Worm (Caenorhabditis elegans) whole organism, L4/young adult: ENCODE results near the gene cfap-20.

Source experiments
- W03F9.2 ChIP-seq: fragments of 150-350 bp; optimal IDR thresholded peaks from 2 replicates; lab custom pipeline; 2014; ENCODE audit warnings: missing biosample characterization, missing genetic modification characterization
- dao-5 ChIP-seq: sonication (generic microtip); optimal IDR thresholded peaks from 2 replicates; lab custom pipeline; 2016; ENCODE audit warnings: missing genotype, missing genetic modification characterization, moderate library complexity, missing compliant biosample characterization
- him-1 ChIP-seq: sonication (generic microtip); optimal IDR thresholded peaks from 2 replicates; lab custom pipeline; 2016; ENCODE audit warnings: missing genotype, missing genetic modification reagents, missing genetic modification characterization, missing compliant biosample characterization

cfap-20 gene

ce11 chrIII:3537401-3537800 lies at the start of gene cfap-20:
TSS of gene cfap-20 (minus strand) at chrIII:3537501.
- TF ChIP-seq him-1 (tag; lab: Kevin White, UChicago), result no peak
- no peak for TF ChIP-seq dao-5 (tag; lab: Kevin White, UChicago)
- no peak for TF ChIP-seq W03F9.2

ce11 chrIII:3583341-3583740 lies 46.0 kb upstream of the cfap-20 start:
- TF ChIP-seq dao-5 (tag; lab: Kevin White, UChicago), result no peak
- TF ChIP-seq W03F9.2, result no peak
- TF ChIP-seq him-1 (tag; lab: Kevin White, UChicago), result no peak

DNA sequence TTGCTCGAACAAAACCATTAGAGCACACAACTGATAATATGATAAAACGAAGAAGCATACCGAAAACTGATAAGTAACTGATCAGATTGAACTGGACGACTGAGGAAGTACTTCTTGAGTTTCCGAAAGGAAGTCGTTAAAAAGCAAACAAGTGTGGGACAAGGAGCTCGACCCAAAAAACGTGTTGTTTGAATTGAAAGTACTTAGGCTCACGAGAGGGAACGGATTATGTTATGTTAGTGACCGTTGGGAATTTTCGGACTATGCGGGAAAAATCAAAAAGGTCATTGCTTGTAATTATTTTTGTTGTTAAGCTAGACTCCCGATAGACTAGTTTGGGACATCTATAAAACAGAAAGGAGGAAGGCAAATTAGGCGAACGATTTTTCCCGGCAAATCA lies 44.3 kb upstream of the cfap-20 start, which contains the start of gene C48D5.3:
Gene C48D5.3, minus strand, starts transcription at position 101 of the 400 bp plus-strand sequence.
- no peak for TF ChIP-seq him-1 (tag; lab: Kevin White, UChicago)
- no peak for TF ChIP-seq dao-5 (tag; lab: Kevin White, UChicago)
- TF ChIP-seq W03F9.2, result no peak

DNA sequence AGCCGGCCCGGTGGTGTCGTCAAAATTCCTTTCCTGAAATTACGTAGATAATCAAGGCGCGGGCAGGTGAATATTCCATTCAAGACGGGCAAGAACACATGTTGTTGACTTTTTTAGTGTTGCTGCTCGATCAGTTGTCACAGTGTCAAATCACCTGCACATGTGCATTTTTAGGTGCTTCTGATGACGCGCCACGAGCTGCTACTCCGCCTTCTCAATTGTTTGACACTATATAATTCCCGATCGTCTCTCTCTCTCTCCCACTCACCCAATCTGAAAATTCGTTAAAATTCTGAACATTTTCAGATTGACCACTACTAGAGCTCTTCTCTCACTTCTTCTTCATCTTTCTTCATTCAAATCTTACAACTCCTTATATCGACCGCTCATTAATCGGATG lies 36.0 kb upstream of the cfap-20 start, which contains the start of gene nhr-6:
Gene nhr-6, plus strand, starts transcription at position 301 of the 400 bp plus-strand sequence.
- no peak for TF ChIP-seq dao-5 (tag; lab: Kevin White, UChicago)
- no peak for TF ChIP-seq W03F9.2
- no peak for TF ChIP-seq him-1 (tag; lab: Kevin White, UChicago)

DNA sequence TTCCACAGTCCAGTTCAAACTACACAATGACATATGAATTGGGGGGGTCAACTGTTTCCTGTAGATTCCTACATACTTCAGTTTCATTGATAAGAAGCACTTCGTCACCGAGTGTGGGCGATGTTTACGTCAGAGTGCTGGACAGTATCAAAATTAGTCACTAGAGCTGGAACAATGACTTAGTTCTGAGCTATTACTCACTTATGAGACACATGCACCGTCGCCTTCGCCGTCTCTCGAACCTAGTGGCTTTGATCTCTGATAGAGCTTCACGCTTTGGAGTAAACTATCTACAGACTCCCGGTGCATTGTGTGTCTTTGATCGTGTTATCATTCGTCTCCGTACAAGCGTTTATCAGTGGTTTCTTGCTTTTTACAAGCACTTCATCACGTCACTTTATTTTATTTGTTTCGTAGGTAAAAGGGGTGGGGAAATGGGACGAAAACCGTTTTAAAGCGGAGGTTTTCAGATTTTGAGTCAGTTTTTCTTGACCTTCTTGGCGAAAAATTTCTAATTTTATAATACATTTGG lies 34.1 kb upstream of the cfap-20 start:
- no peak for TF ChIP-seq him-1 (tag; lab: Kevin White, UChicago)
- TF ChIP-seq W03F9.2, result no peak
- no peak for TF ChIP-seq dao-5 (tag; lab: Kevin White, UChicago)

DNA sequence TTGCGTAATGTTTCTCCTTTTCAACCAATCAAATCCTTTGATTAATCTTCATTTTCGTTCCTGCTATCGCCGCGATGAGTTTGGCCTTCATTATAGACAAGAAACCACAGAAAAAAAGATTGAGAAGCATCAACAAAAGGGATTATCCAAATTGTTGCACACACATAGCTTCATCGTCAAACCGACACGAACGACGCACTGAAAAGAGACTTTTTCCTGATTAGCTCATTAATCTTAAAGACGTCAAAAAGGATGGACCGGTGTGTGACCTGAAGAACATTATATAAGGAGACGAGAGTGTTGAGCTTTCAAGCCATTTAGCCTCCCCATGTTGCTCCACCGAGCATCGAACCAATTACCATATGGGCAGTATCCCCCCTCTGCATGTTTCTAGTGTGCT lies 32.5 kb upstream of the cfap-20 start:
- TF ChIP-seq W03F9.2 (no peak), dao-5 (tag; lab: Kevin White, UChicago) (no peak), him-1 (tag; lab: Kevin White, UChicago) (no peak)

ce11 chrIII:3566785-3567184 lies 29.5 kb upstream of the cfap-20 start:
- TF ChIP-seq W03F9.2 (no peak), him-1 (tag; lab: Kevin White, UChicago) (no peak), dao-5 (tag; lab: Kevin White, UChicago) (no peak)

DNA sequence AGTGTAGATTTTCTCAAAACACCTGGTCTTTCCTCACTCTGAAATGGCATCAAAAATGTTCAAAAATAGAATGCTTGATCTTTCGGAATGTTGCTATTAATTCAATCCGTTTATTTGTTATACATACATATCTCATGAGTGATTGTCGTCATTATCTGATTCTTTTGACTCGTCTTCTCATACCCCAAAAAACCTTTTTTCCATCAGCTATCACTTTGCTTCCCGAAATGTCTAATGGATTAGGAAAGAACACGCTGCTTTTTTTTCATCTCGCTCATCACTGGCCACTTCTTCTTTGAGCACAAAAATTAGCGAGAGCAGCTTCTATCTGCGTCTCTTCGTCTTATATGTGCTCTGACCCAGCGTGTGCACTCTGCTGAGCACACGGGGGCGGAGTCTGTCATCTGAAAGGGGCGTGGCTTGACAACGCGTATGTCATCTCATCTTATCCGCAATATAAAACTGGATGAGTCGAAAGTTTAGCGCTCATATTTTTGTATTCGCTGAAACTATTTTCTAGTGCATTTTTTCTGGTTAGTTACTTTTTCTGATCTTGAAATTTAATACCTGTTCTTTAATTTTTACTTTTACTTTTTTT lies 27.6 kb upstream of the cfap-20 start:
- no peak for TF ChIP-seq him-1 (tag; lab: Kevin White, UChicago)

DNA sequence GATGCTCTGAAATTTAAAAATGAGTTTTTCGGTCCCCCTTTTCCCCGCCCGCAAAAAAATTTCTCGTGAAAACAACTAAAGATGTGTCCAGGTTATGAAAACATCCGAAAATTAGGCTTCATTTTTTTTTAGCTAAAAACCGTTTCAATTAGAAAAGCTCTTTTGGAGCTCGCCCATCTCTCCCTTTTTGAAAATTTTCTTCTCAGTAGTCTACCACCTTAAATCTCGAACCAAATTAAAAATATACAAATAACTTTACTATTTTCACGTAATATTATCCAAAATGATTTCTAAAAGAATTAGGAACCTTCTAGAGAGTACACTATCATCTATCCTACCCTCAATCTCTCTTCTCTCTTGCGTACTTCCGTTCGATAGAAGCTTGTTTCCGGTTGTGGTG lies 25.0 kb upstream of the cfap-20 start:
- TF ChIP-seq him-1 (tag; lab: Kevin White, UChicago) (no peak), dao-5 (tag; lab: Kevin White, UChicago) (no peak), W03F9.2 (no peak)

DNA sequence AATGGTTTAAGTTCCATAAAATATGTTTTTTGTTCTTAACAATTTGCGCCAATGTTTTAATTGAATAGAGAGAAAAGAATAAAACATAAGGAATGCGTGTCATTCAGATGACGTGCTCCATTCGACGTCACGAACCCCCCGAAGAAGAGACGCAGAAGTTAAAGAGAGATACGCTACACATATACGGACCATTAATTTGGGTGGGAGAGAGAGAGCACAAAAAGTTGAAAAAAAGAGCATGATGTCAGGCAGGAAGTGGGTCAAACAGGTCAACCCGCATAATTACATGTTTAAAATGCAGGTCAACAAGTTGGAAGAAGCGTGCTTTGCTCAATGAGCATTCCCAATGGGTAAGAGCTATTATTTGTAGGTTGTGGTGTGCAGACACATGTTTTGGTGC lies 22.9 kb upstream of the cfap-20 start:
- TF ChIP-seq W03F9.2 (no peak), dao-5 (tag; lab: Kevin White, UChicago) (no peak), him-1 (tag; lab: Kevin White, UChicago) (no peak)

ce11 chrIII:3553349-3553748 lies 16.0 kb upstream of the cfap-20 start, which contains the start of gene C54C6.4:
TSS of gene C54C6.4 (plus strand) at chrIII:3553649.
- no peak for TF ChIP-seq W03F9.2
- no peak for TF ChIP-seq him-1 (tag; lab: Kevin White, UChicago)
- TF ChIP-seq dao-5 (tag; lab: Kevin White, UChicago), result no peak

DNA sequence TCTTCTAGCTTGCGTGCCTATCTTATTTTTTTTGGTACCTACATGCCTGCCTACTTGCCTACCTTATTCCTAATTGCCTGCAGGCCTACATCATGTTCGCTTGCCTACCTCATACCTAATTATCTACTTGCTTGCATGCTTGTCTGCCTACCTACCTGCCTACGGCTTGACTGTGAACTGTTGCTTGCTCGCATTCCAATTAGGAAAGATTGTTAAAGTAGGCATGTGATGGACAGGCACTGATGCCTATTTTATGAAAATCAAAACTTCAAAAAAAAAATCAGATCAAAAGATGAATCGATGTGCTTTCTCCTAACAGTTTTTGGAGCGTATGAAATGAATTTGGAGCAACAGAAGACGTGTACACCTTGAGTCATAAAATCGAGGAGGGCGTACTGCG lies 13.1 kb upstream of the cfap-20 start:
- no peak for TF ChIP-seq W03F9.2

- no peak for TF ChIP-seq dao-5 (tag; lab: Kevin White, UChicago)
- no peak for TF ChIP-seq W03F9.2
- TF ChIP-seq him-1 (tag; lab: Kevin White, UChicago), result no peak
These were observed 12.4 kb upstream of the cfap-20 start, which contains the start of gene C54C6.5 for ce11 chrIII:3549750-3550149. TSS of gene C54C6.5 (minus strand) at chrIII:3549850.

DNA sequence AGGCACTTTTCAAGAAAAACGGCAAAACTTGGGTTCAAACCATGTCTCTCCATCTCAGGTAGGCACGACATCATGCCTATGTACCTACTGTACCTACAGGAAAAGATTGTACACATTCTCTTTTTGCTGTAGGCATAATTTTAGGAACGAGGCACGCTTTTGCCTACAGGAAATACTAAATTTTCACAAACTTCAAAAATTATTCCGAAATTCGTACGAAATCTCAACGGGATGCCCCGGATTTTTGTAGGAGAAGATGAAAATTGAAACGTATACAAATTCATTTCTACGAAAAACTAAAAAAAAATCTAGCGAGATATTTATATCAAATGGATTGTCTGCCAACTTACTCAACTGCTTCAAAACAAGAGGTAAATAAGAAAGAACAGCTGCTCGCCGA lies 10.7 kb upstream of the cfap-20 start, which contains the start of gene C54C6.11:
Gene C54C6.11, plus strand, starts transcription at position 301 of the 400 bp plus-strand sequence.
- TF ChIP-seq dao-5 (tag; lab: Kevin White, UChicago) (no peak), him-1 (tag; lab: Kevin White, UChicago) (no peak), W03F9.2 (no peak)

- no peak for TF ChIP-seq W03F9.2
- TF ChIP-seq dao-5 (tag; lab: Kevin White, UChicago), result no peak
- no peak for TF ChIP-seq him-1 (tag; lab: Kevin White, UChicago)
These were observed 9.0 kb upstream of the cfap-20 start, which contains the start of gene C54C6.7 for ce11 chrIII:3546323-3546722. TSS of gene C54C6.7 (minus strand) at chrIII:3546423.
